Fruit fly (Drosophila melanogaster) whole organism, prepupa: ENCODE measurements around the gene Cyp4ae1.

ENCODE experiments used
- Blimp-1 ChIP-seq: fragments of 200-800 bp; sonication (Bioruptor generic); optimal IDR thresholded peaks from 3 replicates; lab custom pipeline; 2017; ENCODE audit warnings: missing biosample characterization, missing genetic modification characterization, mild to moderate bottlenecking, moderate library complexity, missing genetic modification reagents
- CG10631 ChIP-seq: fragments of 200-800 bp; sonication (Bioruptor generic); optimal IDR thresholded peaks from 2 replicates; lab custom pipeline; 2016; ENCODE audit warnings: missing biosample characterization, missing genetic modification characterization
- CG10669 ChIP-seq: fragments of 200-800 bp; sonication (Bioruptor generic); optimal IDR thresholded peaks from 3 replicates; lab custom pipeline; 2018; ENCODE audit warnings: missing biosample characterization, mild to moderate bottlenecking, missing genetic modification characterization, moderate library complexity
- CG11902 ChIP-seq: fragments of 200-800 bp; sonication (Bioruptor generic); optimal IDR thresholded peaks from 3 replicates; lab custom pipeline; 2016; ENCODE audit warnings: missing biosample characterization, missing genetic modification characterization
- CG1621 ChIP-seq: fragments of 200-800 bp; sonication (Bioruptor generic); optimal IDR thresholded peaks from 3 replicates; lab custom pipeline; 2018; ENCODE audit warnings: missing biosample characterization, mild to moderate bottlenecking, missing genetic modification characterization
- CG3032 ChIP-seq: fragments of 200-800 bp; optimal IDR thresholded peaks from 2 replicates; lab custom pipeline; 2019; ENCODE audit warnings: missing biosample characterization, mild to moderate bottlenecking, missing genetic modification characterization, moderate library complexity
- CG32006 ChIP-seq: fragments of 200-800 bp; sonication (Bioruptor generic); optimal IDR thresholded peaks from 3 replicates; lab custom pipeline; 2017; ENCODE audit warnings: missing biosample characterization, mild to moderate bottlenecking, missing genetic modification characterization
- CG34406 ChIP-seq: fragments of 200-800 bp; sonication (Bioruptor generic); optimal IDR thresholded peaks from 3 replicates; lab custom pipeline; 2016; ENCODE audit warnings: missing biosample characterization, missing genetic modification characterization
- CG3919 ChIP-seq: fragments of 200-800 bp; sonication (Bioruptor generic); optimal IDR thresholded peaks from 3 replicates; lab custom pipeline; 2016; ENCODE audit warnings: missing biosample characterization, missing genetic modification characterization
- CG4318 ChIP-seq: fragments of 200-800 bp; sonication (Bioruptor generic); optimal IDR thresholded peaks from 3 replicates; lab custom pipeline; 2017; ENCODE audit warnings: missing biosample characterization, mild to moderate bottlenecking, missing genetic modification characterization
- CG6163 ChIP-seq: fragments of 200-800 bp; sonication (Bioruptor generic); IDR thresholded peaks from 3 replicates; pipeline ENCODE4 v1.3.6; 2022; ENCODE audit warnings: missing biosample characterization, missing genetic modification characterization
- CG6808 ChIP-seq: fragments of 200-800 bp; sonication (Bioruptor generic); optimal IDR thresholded peaks from 3 replicates; lab custom pipeline; 2017; ENCODE audit warnings: missing biosample characterization, missing genetic modification characterization, mild to moderate bottlenecking, moderate library complexity, missing genetic modification reagents
- CG6854 ChIP-seq: fragments of 200-800 bp; sonication (Bioruptor generic); optimal IDR thresholded peaks from 2 replicates; lab custom pipeline; 2017; ENCODE audit warnings: missing biosample characterization, mild to moderate bottlenecking, missing genetic modification characterization
- CG7368 ChIP-seq: fragments of 200-800 bp; sonication (Bioruptor generic); optimal IDR thresholded peaks from 3 replicates; lab custom pipeline; 2016; ENCODE audit warnings: missing biosample characterization, missing genetic modification characterization
- CG8319 ChIP-seq: fragments of 200-800 bp; sonication (Bioruptor generic); optimal IDR thresholded peaks from 3 replicates; lab custom pipeline; 2016; ENCODE audit warnings: missing biosample characterization, missing genetic modification characterization
- CG8632 ChIP-seq: fragments of 200-800 bp; sonication (Bioruptor generic); optimal IDR thresholded peaks from 3 replicates; lab custom pipeline; 2016; ENCODE audit warnings: missing biosample characterization, missing genetic modification characterization
- Eip75B ChIP-seq: fragments of 200-800 bp; sonication (Bioruptor generic); optimal IDR thresholded peaks from 3 replicates; lab custom pipeline; 2016; ENCODE audit warnings: missing biosample characterization, missing genetic modification characterization
- Eip78C ChIP-seq: fragments of 200-800 bp; sonication (Bioruptor generic); peaks from one replicate; lab custom pipeline; 2016; ENCODE audit warnings: missing biosample characterization, missing genetic modification characterization
- Eip93F ChIP-seq: fragments of 200-800 bp; sonication (Bioruptor generic); optimal IDR thresholded peaks from 2 replicates; lab custom pipeline; 2016; ENCODE audit warnings: missing biosample characterization, mild to moderate bottlenecking, missing genetic modification characterization
- Ets21C ChIP-seq: fragments of 200-800 bp; sonication (Bioruptor generic); optimal IDR thresholded peaks from 3 replicates; lab custom pipeline; 2016; ENCODE audit warnings: missing biosample characterization, missing genetic modification characterization
- Ets96B ChIP-seq: fragments of 200-800 bp; optimal IDR thresholded peaks from 2 replicates; lab custom pipeline; 2019; ENCODE audit warnings: missing biosample characterization, mild to moderate bottlenecking, missing genetic modification characterization, moderate library complexity
- Gug ChIP-seq: fragments of 200-800 bp; sonication (Bioruptor generic); IDR thresholded peaks from 2 replicates; pipeline ENCODE4 v1.3.6; 2022; ENCODE audit warnings: missing biosample characterization, missing genetic modification characterization
- Hr38 ChIP-seq: sonication (Bioruptor generic); optimal IDR thresholded peaks from 2 replicates; lab custom pipeline; 2016; ENCODE audit warnings: missing biosample characterization, missing genetic modification characterization
- Hr39 ChIP-seq: fragments of 200-800 bp; sonication (Bioruptor generic); optimal IDR thresholded peaks from 2 replicates; lab custom pipeline; 2016; ENCODE audit warnings: missing biosample characterization, missing genetic modification characterization
- Hr4 ChIP-seq: fragments of 200-800 bp; sonication (Bioruptor generic); optimal IDR thresholded peaks from 3 replicates; lab custom pipeline; 2016; ENCODE audit warnings: missing biosample characterization, missing genetic modification characterization
- OdsH ChIP-seq: fragments of 200-800 bp; sonication (Bioruptor generic); optimal IDR thresholded peaks from 3 replicates; lab custom pipeline; 2016; ENCODE audit warnings: missing biosample characterization, missing genetic modification characterization
- Sox14 ChIP-seq: fragments of 200-800 bp; sonication (Bioruptor generic); optimal IDR thresholded peaks from 3 replicates; lab custom pipeline; 2016; ENCODE audit warnings: missing biosample characterization, missing genetic modification characterization
- Sox15 ChIP-seq: fragments of 200-800 bp; sonication (Bioruptor generic); optimal IDR thresholded peaks from 3 replicates; lab custom pipeline; 2016; ENCODE audit warnings: missing biosample characterization, missing genetic modification characterization
- achi ChIP-seq: fragments of 200-800 bp; sonication (Bioruptor generic); optimal IDR thresholded peaks from 3 replicates; lab custom pipeline; 2016; ENCODE audit warnings: missing biosample characterization, missing genetic modification characterization
- acj6 ChIP-seq: fragments of 200-800 bp; sonication (Bioruptor generic); optimal IDR thresholded peaks from 3 replicates; lab custom pipeline; 2016; ENCODE audit warnings: missing biosample characterization, missing genetic modification characterization
- dac ChIP-seq: fragments of 200-800 bp; sonication (Bioruptor generic); optimal IDR thresholded peaks from 2 replicates; lab custom pipeline; 2017; ENCODE audit warnings: missing biosample characterization, mild to moderate bottlenecking, missing genetic modification characterization
- dsx ChIP-seq: fragments of 200-800 bp; optimal IDR thresholded peaks from 3 replicates; lab custom pipeline; 2019; ENCODE audit warnings: missing biosample characterization, mild to moderate bottlenecking, missing genetic modification characterization, moderate library complexity; ENCODE audit not compliant: poor library complexity, severe bottlenecking
- esn ChIP-seq: fragments of 200-800 bp; sonication (Bioruptor generic); optimal IDR thresholded peaks from 2 replicates; lab custom pipeline; 2016; ENCODE audit warnings: missing biosample characterization, mild to moderate bottlenecking, missing genetic modification characterization, moderate library complexity
- fd59A ChIP-seq: fragments of 200-800 bp; sonication (Bioruptor generic); optimal IDR thresholded peaks from 2 replicates; lab custom pipeline; 2017; ENCODE audit warnings: missing biosample characterization, mild to moderate bottlenecking, missing genetic modification characterization, missing genetic modification reagents
- fd85E ChIP-seq: fragments of 200-800 bp; sonication (Bioruptor generic); optimal IDR thresholded peaks from 3 replicates; lab custom pipeline; 2016; ENCODE audit warnings: missing biosample characterization, missing genetic modification characterization
- fkh ChIP-seq: fragments of 200-800 bp; sonication (Bioruptor generic); optimal IDR thresholded peaks from 3 replicates; lab custom pipeline; 2017; ENCODE audit warnings: missing biosample characterization, mild to moderate bottlenecking, missing genetic modification characterization, moderate library complexity
- lz ChIP-seq: fragments of 200-800 bp; sonication (Bioruptor generic); optimal IDR thresholded peaks from 3 replicates; lab custom pipeline; 2016; ENCODE audit warnings: missing biosample characterization, missing genetic modification characterization
- net ChIP-seq: fragments of 200-800 bp; sonication (Bioruptor generic); optimal IDR thresholded peaks from 3 replicates; lab custom pipeline; 2016; ENCODE audit warnings: missing biosample characterization, missing genetic modification characterization
- pdm3 ChIP-seq: fragments of 200-800 bp; sonication (Bioruptor generic); optimal IDR thresholded peaks from 3 replicates; lab custom pipeline; 2016; ENCODE audit warnings: missing biosample characterization, missing genetic modification characterization
- spab ChIP-seq: fragments of 200-800 bp; sonication (Bioruptor generic); optimal IDR thresholded peaks from 2 replicates; lab custom pipeline; 2017; ENCODE audit warnings: missing biosample characterization, mild to moderate bottlenecking, missing genetic modification characterization, missing genetic modification reagents
- svp ChIP-seq: fragments of 200-800 bp; sonication (Bioruptor generic); peaks from one replicate; lab custom pipeline; 2016; ENCODE audit warnings: missing biosample characterization, missing genetic modification characterization
- vri ChIP-seq: fragments of 200-800 bp; sonication (Bioruptor generic); optimal IDR thresholded peaks from 3 replicates; lab custom pipeline; 2016; ENCODE audit warnings: missing biosample characterization, mild to moderate bottlenecking, missing genetic modification characterization

Gene Cyp4ae1

dm6 chrX:2137587-2138341 lies 41.0 kb upstream of the Cyp4ae1 start (continued):
- TF ChIP-seq Ets21C (GFP tag; lab: Kevin White, UChicago): peak; percentile 96
- TF ChIP-seq vri (GFP tag; lab: Kevin White, UChicago): peak; percentile 95
- TF ChIP-seq pdm3 (GFP tag; lab: Kevin White, UChicago): peak; percentile 98
- peak; percentile 94 for TF ChIP-seq dac (GFP tag; lab: Kevin White, UChicago)
- peak; percentile 97 for TF ChIP-seq net (GFP tag; lab: Kevin White, UChicago)
- TF ChIP-seq CG4318: peak; percentile 98
- peak; percentile 97 for TF ChIP-seq CG32006 (GFP tag; lab: Kevin White, UChicago)
- peak; percentile 99 for TF ChIP-seq CG8632 (GFP tag; lab: Kevin White, UChicago)
- peak; percentile 92 for TF ChIP-seq Blimp-1 (GFP tag; lab: Kevin White, UChicago)
- TF ChIP-seq Ets96B (tag; lab: Kevin White, UChicago): peak; percentile 99
- TF ChIP-seq CG8319 (GFP tag; lab: Kevin White, UChicago): peak; percentile 97
- TF ChIP-seq svp: peak; percentile 97
- peak; percentile 97 for TF ChIP-seq esn (GFP tag; lab: Kevin White, UChicago)
- TF ChIP-seq CG6163: peak; percentile 97
- TF ChIP-seq CG1621 (tag; lab: Kevin White, UChicago): peak; percentile 97
- peak; percentile 99 for TF ChIP-seq CG10669
- peak; percentile 98 for TF ChIP-seq achi (GFP tag; lab: Kevin White, UChicago)
- TF ChIP-seq CG6854 (GFP tag; lab: Kevin White, UChicago): peak; percentile 97
- peak; percentile 99 for TF ChIP-seq CG34406 (GFP tag; lab: Kevin White, UChicago)

- TF ChIP-seq svp (no peak), OdsH (GFP tag; lab: Kevin White, UChicago) (no peak), acj6 (GFP tag; lab: Kevin White, UChicago) (no peak), Gug (GFP tag; lab: Robert Waterston, UW) (no peak), Eip78C (GFP tag; lab: Kevin White, UChicago) (no peak), fkh (no peak), dsx (GFP tag; lab: Kevin White, UChicago) (no peak), CG10631 (GFP tag; lab: Kevin White, UChicago) (no peak), Sox14 (no peak), Eip93F (no peak), Ets21C (GFP tag; lab: Kevin White, UChicago) (no peak), Hr38 (GFP tag; lab: Kevin White, UChicago) (no peak), CG6808 (GFP tag; lab: Kevin White, UChicago) (no peak), Hr4 (GFP tag; lab: Kevin White, UChicago) (no peak), fd85E (no peak), spab (no peak), CG7368 (GFP tag; lab: Kevin White, UChicago) (no peak), CG6854 (GFP tag; lab: Kevin White, UChicago) (no peak), lz (GFP tag; lab: Kevin White, UChicago) (no peak)
These were observed 40.6 kb upstream of the Cyp4ae1 start, which contains the start of gene ph-p for dm6 chrX:2138342-2138416. TSS of gene ph-p (minus strand) at chrX:2138371.

DNA sequence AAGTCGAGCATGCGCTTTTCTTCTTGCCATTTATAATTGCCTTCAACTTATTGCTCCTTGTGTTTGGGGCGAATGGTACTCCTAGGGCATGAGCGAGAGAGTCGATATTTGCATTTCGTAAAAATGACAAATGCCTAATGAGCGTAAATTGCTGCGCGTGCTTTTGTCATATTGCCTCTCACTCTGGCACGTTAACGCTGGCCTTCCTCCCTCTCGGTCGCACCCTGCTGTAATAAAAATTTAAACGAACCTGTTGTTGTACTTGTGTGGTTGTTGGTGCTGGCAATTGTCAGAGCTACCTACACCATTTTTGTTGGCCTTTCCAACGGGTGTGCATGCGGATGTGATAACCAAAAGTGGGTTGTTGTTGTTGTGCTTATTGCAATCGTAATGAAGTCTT lies 40.4 kb upstream of the Cyp4ae1 start:
- TF ChIP-seq fkh (peak; percentile 4), Sox15 (GFP tag; lab: Kevin White, UChicago) (no peak), Eip78C (GFP tag; lab: Kevin White, UChicago) (peak; percentile 18)

dm6 chrX:2139610-2140009 lies 39.2 kb upstream of the Cyp4ae1 start:
- TF ChIP-seq Gug (GFP tag; lab: Robert Waterston, UW): no peak
- TF ChIP-seq lz (GFP tag; lab: Kevin White, UChicago): no peak
- no peak for TF ChIP-seq dac (GFP tag; lab: Kevin White, UChicago)
- no peak for TF ChIP-seq CG10631 (GFP tag; lab: Kevin White, UChicago)
- TF ChIP-seq CG3919 (GFP tag; lab: Kevin White, UChicago): no peak
- TF ChIP-seq Sox15 (GFP tag; lab: Kevin White, UChicago): no peak
- TF ChIP-seq fd59A (GFP tag; lab: Kevin White, UChicago): no peak
- no peak for TF ChIP-seq CG3032 (tag; lab: Kevin White, UChicago)
- no peak for TF ChIP-seq Ets96B (tag; lab: Kevin White, UChicago)
- TF ChIP-seq CG4318: no peak
- no peak for TF ChIP-seq CG6163
- TF ChIP-seq CG32006 (GFP tag; lab: Kevin White, UChicago): no peak
- no peak for TF ChIP-seq CG11902 (GFP tag; lab: Kevin White, UChicago)
- TF ChIP-seq Eip93F: no peak
- TF ChIP-seq Hr39 (GFP tag; lab: Kevin White, UChicago): no peak
- TF ChIP-seq Sox14: no peak
- TF ChIP-seq Eip75B (GFP tag; lab: Kevin White, UChicago): no peak
- no peak for TF ChIP-seq acj6 (GFP tag; lab: Kevin White, UChicago)
- no peak for TF ChIP-seq Hr4 (GFP tag; lab: Kevin White, UChicago)
